Fruit fly (Drosophila melanogaster) whole organism: ENCODE results near the gene CG14130.

Experiments
- CG8478 ChIP-seq: fragments of >200 bp; optimal IDR thresholded peaks from 2 replicates; lab custom pipeline; 2018; ENCODE audit warnings: inconsistent platforms
- Dll ChIP-seq: fragments of >200 bp; optimal IDR thresholded peaks from 2 replicates; lab custom pipeline; 2017
- EcR ChIP-seq, 2 experiments: fragments of >200 bp; optimal IDR thresholded peaks; 2 replicates each; lab custom pipeline; 2017; ENCODE audit warnings: missing biosample characterization in 2 of 2, missing genetic modification characterization in 2 of 2, missing genetic modification reagents in 2 of 2
- pan ChIP-seq: fragments of >200 bp; optimal IDR thresholded peaks from 2 replicates; lab custom pipeline; 2017
- psq ChIP-seq: fragments of >200 bp; optimal IDR thresholded peaks from 2 replicates; lab custom pipeline; 2017
- usp ChIP-seq: fragments of >200 bp; optimal IDR thresholded peaks from 2 replicates; lab custom pipeline; 2017; ENCODE audit warnings: missing biosample characterization, missing genetic modification characterization, mixed read lengths

CG14130 gene

DNA sequence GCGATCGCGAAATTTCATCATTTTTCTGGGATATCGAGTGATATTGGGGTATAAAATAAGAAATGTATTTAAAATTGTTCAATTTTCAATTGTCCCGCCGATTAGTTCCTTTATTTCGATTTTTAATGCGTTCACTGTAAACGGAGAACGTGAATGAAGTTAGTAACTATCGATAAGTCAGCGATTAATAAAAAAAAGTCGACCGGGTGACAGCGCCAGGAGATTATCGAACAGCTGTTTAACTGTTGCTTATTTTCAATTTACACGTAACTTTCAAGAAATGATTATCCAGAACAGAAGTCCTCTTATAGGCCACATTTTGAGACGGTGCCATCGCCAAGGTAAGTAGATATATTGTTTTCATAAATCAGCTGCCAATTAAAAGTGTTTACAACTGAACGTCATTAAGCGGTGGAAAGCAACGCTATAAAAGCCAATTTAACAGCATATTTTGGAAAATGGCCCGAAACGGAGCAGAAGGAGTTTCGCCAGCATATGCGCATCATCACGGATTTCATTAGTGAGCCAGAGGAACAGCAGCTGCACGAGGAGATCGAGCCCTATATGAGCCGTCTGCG is at the start of gene CG14130:
Gene CG14130 (plus strand): TSS at position 225 of the 578 bp plus-strand sequence.
- TF ChIP-seq pan (lab: Kevin White, UChicago): no peak
- TF ChIP-seq psq (lab: Kevin White, UChicago): no peak
- TF ChIP-seq usp: no peak
- TF ChIP-seq CG8478 (lab: Kevin White, UChicago): no peak
- TF ChIP-seq EcR (GFP tag; optimal IDR thresholded peaks at IDR 0.05; lab: Kevin White, UChicago): no peak
- TF ChIP-seq Dll (lab: Kevin White, UChicago): no peak

DNA sequence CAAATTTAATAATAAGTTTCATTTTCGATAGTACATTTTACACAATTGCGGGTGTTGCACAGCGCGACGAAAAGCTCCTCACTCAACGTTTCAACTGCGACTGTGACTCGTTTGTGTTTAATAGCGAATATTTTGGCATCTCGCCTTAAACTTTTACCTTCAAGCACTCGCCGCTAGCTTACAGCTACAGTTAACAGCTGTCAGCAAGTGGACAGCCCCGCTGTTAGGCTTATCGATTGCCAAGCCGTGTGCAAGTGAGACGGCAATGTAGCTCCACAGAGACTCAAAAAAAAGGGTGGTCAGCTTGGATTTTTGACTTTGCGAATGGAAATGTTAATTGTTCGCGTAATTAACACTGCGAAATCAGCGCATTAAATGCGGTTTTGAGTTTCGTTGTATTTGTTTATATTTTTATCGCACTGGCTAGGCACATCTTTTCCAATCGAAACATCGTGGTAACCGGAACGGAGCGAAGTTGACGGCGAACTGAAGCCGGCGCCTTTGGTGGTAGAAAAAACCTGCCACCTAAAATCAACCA is 49.5 kb upstream of the CG14130 start, which contains the start of gene loaf:
Gene loaf (minus strand): TSS at position 488 of the 538 bp plus-strand sequence.
- no peak for TF ChIP-seq usp
- TF ChIP-seq psq (lab: Kevin White, UChicago): no peak
- no peak for TF ChIP-seq pan (lab: Kevin White, UChicago)
- TF ChIP-seq CG8478 (lab: Kevin White, UChicago): no peak
- no peak for TF ChIP-seq EcR (GFP tag; optimal IDR thresholded peaks at IDR 0.05; lab: Kevin White, UChicago)
- TF ChIP-seq Dll (lab: Kevin White, UChicago): no peak

DNA sequence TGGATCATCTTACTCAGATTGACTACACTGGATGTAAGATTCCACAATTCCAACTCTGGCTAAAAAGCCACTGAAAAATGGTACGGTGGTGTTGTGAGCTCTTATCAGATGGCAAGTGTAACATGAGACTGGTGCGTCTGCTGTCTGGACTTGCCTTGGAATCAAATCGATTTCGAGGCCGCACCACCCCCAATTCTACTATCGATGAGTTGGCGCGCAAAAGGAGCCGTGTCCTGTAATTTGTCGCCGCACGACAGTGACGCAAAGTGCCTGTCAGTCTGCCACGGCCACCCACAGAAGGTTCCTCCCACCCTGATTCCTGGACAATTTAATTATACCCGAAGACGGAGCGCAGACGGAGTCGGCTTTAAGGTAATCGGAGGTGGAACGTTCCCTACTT is 48.7 kb upstream of the CG14130 start:
- TF ChIP-seq usp (no peak), EcR (GFP tag; optimal IDR thresholded peaks at IDR 0.05; lab: Kevin White, UChicago) (no peak), Dll (lab: Kevin White, UChicago) (no peak), CG8478 (lab: Kevin White, UChicago) (no peak), pan (lab: Kevin White, UChicago) (no peak), psq (lab: Kevin White, UChicago) (no peak)

DNA sequence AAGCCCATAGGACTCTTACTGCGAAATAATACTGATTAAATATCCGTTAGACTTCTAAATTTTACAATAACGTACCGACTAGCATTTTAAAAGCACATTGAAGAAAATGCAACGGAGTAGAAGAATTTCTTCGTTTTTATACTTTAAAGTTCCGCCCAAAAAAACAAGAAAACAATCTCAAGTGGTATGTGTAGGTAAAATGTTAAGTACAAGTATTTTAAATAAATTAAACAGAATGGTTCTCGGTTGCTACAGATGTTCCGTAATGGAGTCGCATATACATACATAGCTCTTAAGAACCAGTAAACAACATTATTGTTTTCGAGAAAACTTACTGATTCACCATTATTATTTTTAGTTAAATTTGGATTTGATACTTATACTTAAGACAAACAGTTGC is 43.2 kb upstream of the CG14130 start, which contains the start of gene Muc68D:
Gene Muc68D (minus strand): TSS at position 101 of the 400 bp plus-strand sequence.
- TF ChIP-seq EcR (GFP tag; optimal IDR thresholded peaks at IDR 0.05; lab: Kevin White, UChicago) (no peak), psq (lab: Kevin White, UChicago) (no peak), Dll (lab: Kevin White, UChicago) (no peak), usp (no peak), CG8478 (lab: Kevin White, UChicago) (no peak), pan (lab: Kevin White, UChicago) (no peak)

DNA sequence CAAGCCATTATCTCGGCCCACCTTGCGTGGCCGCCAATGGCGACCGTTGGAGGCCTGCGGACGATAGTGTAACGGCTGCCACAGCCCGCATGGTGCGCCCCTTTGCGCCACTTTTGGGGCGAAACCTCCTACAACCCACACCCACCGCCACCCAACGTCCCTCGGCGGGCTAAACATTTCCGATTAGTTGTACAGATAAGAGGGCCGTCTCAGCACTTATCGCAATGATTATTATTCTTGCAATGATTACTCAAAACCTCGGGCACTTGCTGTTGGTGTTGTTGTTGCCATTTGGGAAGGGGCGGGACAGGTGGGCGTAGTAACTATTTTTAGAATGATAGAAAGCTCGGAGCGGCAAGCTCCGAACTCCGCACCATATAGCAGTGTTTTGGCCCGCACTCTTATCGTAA is 42.6 kb upstream of the CG14130 start:
- TF ChIP-seq CG8478 (lab: Kevin White, UChicago) (no peak), psq (lab: Kevin White, UChicago) (no peak), EcR (GFP tag; optimal IDR thresholded peaks at IDR 0.05; lab: Kevin White, UChicago) (no peak), usp (no peak), pan (lab: Kevin White, UChicago) (no peak), Dll (lab: Kevin White, UChicago) (no peak)

DNA sequence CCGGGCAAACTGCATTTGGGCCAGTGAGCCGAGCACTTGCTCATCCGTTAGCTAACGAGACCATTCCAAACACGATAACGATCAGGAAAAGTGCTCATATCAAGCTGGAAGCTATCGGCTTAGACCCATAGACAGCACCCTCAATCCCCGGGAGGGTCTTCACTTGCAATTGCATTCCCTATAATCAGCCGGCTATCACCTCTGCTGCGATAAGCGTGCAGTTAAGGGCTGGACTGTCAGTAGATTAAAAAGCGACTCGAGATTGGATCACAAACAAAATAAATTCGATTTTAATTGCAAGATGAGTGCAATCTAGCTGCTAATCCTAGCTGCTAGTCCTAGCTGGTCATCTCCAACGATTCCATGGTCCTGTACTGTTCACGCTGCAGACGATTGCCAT is 41.4 kb upstream of the CG14130 start:
- no peak for TF ChIP-seq EcR (GFP tag; optimal IDR thresholded peaks at IDR 0.05; lab: Kevin White, UChicago)
- TF ChIP-seq CG8478 (lab: Kevin White, UChicago): no peak
- no peak for TF ChIP-seq psq (lab: Kevin White, UChicago)
- no peak for TF ChIP-seq Dll (lab: Kevin White, UChicago)
- TF ChIP-seq usp: no peak
- TF ChIP-seq pan (lab: Kevin White, UChicago): no peak

DNA sequence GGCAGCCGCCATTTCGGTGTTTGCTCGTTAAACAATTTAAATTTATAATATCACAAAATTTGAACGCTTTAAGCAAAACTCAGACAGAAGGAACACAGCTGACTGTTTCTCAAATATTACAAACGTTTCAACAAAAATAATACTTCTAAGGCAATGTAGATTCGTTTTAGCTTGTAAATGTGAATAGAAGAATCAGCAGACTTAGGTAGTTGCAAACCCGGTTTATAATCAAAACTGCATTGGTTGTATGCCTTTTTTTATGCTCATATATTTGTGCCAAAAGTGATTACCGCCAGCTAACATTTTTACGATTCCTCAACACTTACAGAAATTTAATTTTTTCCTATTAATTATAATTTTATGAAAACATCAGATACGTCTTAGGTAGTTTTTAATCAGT is 40.8 kb upstream of the CG14130 start, which contains the start of gene Tim13:
Gene Tim13 (minus strand): TSS at position 101 of the 400 bp plus-strand sequence.
- no peak for TF ChIP-seq EcR (GFP tag; optimal IDR thresholded peaks at IDR 0.05; lab: Kevin White, UChicago)
- no peak for TF ChIP-seq Dll (lab: Kevin White, UChicago)
- TF ChIP-seq pan (lab: Kevin White, UChicago): no peak
- TF ChIP-seq CG8478 (lab: Kevin White, UChicago): no peak
- no peak for TF ChIP-seq usp
- no peak for TF ChIP-seq psq (lab: Kevin White, UChicago)

DNA sequence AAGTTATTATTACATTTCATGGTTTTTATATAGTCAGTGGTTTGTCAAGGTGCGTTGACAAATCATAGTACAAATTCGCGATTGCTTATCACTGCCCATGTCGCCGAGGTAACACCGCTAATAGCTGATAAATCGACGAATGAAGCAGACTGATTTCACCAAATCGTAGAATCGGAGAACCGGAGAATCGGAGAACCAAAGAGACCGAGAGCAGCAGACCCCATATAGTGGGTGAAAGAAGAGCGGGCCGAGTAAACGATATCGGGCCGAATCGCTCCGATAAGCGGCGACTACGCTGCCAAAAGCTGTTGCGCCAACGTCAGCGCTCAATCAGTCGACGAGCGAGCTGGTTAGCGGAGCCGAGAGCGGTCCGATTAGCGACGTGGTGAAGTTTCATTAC is 38.5 kb upstream of the CG14130 start, which contains the start of gene CG14131:
Gene CG14131 (plus strand): TSS at position 343 of the 400 bp plus-strand sequence.
- TF ChIP-seq EcR (GFP tag; optimal IDR thresholded peaks at IDR 0.05; lab: Kevin White, UChicago) (no peak), CG8478 (lab: Kevin White, UChicago) (no peak), pan (lab: Kevin White, UChicago) (no peak), usp (no peak), Dll (lab: Kevin White, UChicago) (no peak), psq (lab: Kevin White, UChicago) (no peak)

DNA sequence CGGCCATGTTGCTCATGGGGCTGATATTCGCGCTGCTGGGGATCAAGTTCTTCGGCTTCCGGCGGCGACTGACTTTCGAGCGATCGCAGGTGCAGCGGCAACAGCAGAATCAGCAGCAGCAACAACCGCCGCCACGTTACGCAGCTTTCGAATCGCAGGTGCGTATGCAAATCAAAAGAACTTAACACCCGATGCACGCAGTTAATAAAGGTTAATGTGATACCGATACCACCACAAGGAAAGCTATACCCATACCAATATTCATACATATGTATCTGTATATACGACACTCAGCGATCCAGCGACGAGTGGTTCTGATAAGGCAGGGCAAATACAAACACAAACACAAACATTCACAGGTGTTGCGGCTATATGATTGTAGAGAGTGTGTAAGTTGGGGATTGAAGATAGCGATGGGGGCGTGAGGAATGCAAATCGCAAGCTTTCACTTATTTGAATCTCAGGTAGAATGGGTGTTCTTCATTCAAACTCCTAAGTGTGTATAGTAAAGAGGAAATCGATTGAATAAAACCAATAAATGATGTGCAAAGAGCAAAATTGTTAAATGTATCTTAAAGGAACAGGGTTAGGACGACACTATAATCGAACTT is 37.8 kb upstream of the CG14130 start:
- no peak for TF ChIP-seq Dll (lab: Kevin White, UChicago)
- TF ChIP-seq CG8478 (lab: Kevin White, UChicago): no peak
- no peak for TF ChIP-seq EcR (GFP tag; optimal IDR thresholded peaks at IDR 0.05; lab: Kevin White, UChicago)

DNA sequence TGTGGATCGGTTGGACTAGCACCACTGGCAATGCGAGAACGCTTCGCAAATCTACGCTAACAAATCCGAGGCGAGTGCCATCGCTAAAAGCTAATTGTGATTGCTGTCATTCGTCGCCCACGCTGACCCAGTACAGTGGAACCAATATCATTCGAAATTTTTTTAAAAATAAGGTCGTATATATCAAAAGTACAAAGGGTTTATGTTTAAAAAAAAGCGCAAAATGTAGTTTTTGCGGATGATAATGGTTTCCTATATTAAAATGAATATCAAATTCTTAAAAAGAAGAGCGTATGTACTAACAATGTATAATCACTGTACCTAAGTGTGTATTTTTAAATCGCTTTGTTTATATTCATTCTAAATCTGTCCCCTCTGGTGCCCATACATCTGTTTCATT is 30.0 kb upstream of the CG14130 start:
- TF ChIP-seq pan (lab: Kevin White, UChicago) (no peak), EcR (GFP tag; optimal IDR thresholded peaks at IDR 0.05; lab: Kevin White, UChicago) (no peak), CG8478 (lab: Kevin White, UChicago) (no peak), usp (no peak), psq (lab: Kevin White, UChicago) (no peak), Dll (lab: Kevin White, UChicago) (no peak)

DNA sequence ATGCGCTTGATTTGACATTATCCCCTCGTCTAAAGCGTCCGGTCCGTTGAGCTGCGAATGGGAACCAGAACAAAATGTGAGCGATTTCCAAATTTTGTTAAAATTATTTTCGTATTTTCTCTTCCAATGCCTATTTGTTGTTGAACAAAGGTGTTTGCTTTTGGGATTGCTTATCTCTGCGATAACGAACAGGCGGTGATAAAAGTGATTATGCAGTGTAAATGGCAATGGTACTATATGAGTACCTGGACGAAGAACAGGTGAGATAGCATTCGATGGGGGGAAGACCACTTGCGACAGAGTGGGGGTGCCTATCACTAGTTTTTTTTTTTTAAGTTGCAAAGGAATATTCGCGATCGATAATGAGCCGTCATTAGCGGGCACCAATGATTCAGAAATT is 27.0 kb upstream of the CG14130 start:
- TF ChIP-seq psq (lab: Kevin White, UChicago) (no peak), usp (no peak), Dll (lab: Kevin White, UChicago) (no peak), EcR (GFP tag; optimal IDR thresholded peaks at IDR 0.05; lab: Kevin White, UChicago) (no peak), CG8478 (lab: Kevin White, UChicago) (no peak), pan (lab: Kevin White, UChicago) (no peak)
